Worm (Caenorhabditis elegans) whole organism, L4/young adult: Measurements from ENCODE around the gene oac-41.

Experiments used
- W03F9.2 ChIP-seq: fragments of 150-350 bp; optimal IDR thresholded peaks from 2 replicates; lab custom pipeline; 2014; ENCODE audit warnings: missing biosample characterization, missing genetic modification characterization
- dao-5 ChIP-seq: sonication (generic microtip); optimal IDR thresholded peaks from 2 replicates; lab custom pipeline; 2016; ENCODE audit warnings: missing genotype, missing genetic modification characterization, moderate library complexity, missing compliant biosample characterization
- him-1 ChIP-seq: sonication (generic microtip); optimal IDR thresholded peaks from 2 replicates; lab custom pipeline; 2016; ENCODE audit warnings: missing genotype, missing genetic modification reagents, missing genetic modification characterization, missing compliant biosample characterization

ce11 chrV:9024713-9025112 is 2.7 kb upstream of the oac-41 start, which contains the start of gene bus-1:
- TF ChIP-seq him-1 (tag; lab: Kevin White, UChicago) (no peak), W03F9.2 (no peak), dao-5 (no peak)
